Worm (Caenorhabditis elegans) whole organism, L4 larva: ENCODE data around the gene trap-2.

ENCODE experiments used
- F26F4.8 ChIP-seq: fragments of 200-800 bp; sonication (Bioruptor generic); conservative IDR thresholded peaks from 2 replicates; pipeline ENCODE4 v1.3.6; 2022; ENCODE audit warnings: missing genetic modification characterization, missing compliant biosample characterization
- F37D6.2 ChIP-seq: sonication (generic microtip); optimal IDR thresholded peaks from 2 replicates; lab custom pipeline; 2016; ENCODE audit warnings: mild to moderate bottlenecking, missing genetic modification characterization, missing compliant biosample characterization
- F49E8.2 ChIP-seq: sonication (generic microtip); optimal IDR thresholded peaks from 2 replicates; lab custom pipeline; 2016; ENCODE audit warnings: missing compliant biosample characterization, mild to moderate bottlenecking, missing genetic modification characterization, borderline replicate concordance
- R02D3.7 ChIP-seq: fragments of 150-350 bp; sonication (generic microtip); optimal IDR thresholded peaks from 3 replicates; lab custom pipeline; 2014; ENCODE audit warnings: missing biosample characterization, missing genetic modification characterization
- T20F7.1 ChIP-seq: fragments of 200-800 bp; sonication (Bioruptor generic); optimal IDR thresholded peaks from 2 replicates; lab custom pipeline; 2018; ENCODE audit warnings: mild to moderate bottlenecking, missing genetic modification characterization, missing compliant biosample characterization
- Y105C5A.15 ChIP-seq: fragments of 200-800 bp; sonication (Bioruptor generic); IDR thresholded peaks from 2 replicates; pipeline ENCODE4 v1.3.6; 2022; ENCODE audit warnings: missing genetic modification characterization, missing compliant biosample characterization
- Y5F2A.4 ChIP-seq: fragments of 200-800 bp; sonication (Bioruptor generic); optimal IDR thresholded peaks from 2 replicates; lab custom pipeline; 2018; ENCODE audit warnings: mild to moderate bottlenecking, missing genetic modification characterization, missing compliant biosample characterization
- Y75B8A.6 ChIP-seq: fragments of 200-800 bp; sonication (Bioruptor generic); IDR thresholded peaks from 2 replicates; pipeline ENCODE4 v1.3.6; 2022; ENCODE audit warnings: missing genetic modification reagents, missing genetic modification characterization, missing compliant biosample characterization
- ZK337.2 ChIP-seq: fragments of 200-800 bp; sonication (Bioruptor generic); IDR thresholded peaks from 2 replicates; pipeline ENCODE4 v1.3.6; 2022; ENCODE audit warnings: missing genetic modification reagents, missing genetic modification characterization, missing compliant biosample characterization
- aha-1 ChIP-seq: fragments of 150-350 bp; peaks from one replicate; lab custom pipeline; 2014; ENCODE audit warnings: missing biosample characterization, missing genetic modification characterization
- ama-1 ChIP-seq: fragments of 150-350 bp; optimal IDR thresholded peaks from 2 replicates; lab custom pipeline; 2014; ENCODE audit warnings: inconsistent platforms, mixed read lengths
- ceh-32 ChIP-seq: sonication (generic microtip); optimal IDR thresholded peaks from 2 replicates; lab custom pipeline; 2016; ENCODE audit warnings: mild to moderate bottlenecking, missing genetic modification characterization, missing compliant biosample characterization; ENCODE audit not compliant: poor library complexity
- dmd-8 ChIP-seq: fragments of 200-800 bp; sonication (Bioruptor generic); IDR thresholded peaks from 2 replicates; pipeline ENCODE4 v1.3.6; 2022; ENCODE audit warnings: missing genetic modification characterization, missing compliant biosample characterization
- dmd-9 ChIP-seq: fragments of 200-800 bp; sonication (Bioruptor generic); IDR thresholded peaks from 2 replicates; pipeline ENCODE4 v1.3.6; 2022; ENCODE audit warnings: missing genetic modification reagents, missing genetic modification characterization, missing compliant biosample characterization
- duxl-1 ChIP-seq: sonication (generic microtip); optimal IDR thresholded peaks from 2 replicates; lab custom pipeline; 2016; ENCODE audit warnings: mild to moderate bottlenecking, missing genetic modification characterization, moderate library complexity, missing compliant biosample characterization; ENCODE audit not compliant: poor library complexity
- egl-27 ChIP-seq: sonication (generic microtip); optimal IDR thresholded peaks from 3 replicates; lab custom pipeline; 2017; ENCODE audit warnings: missing biosample characterization, missing genetic modification reagents, missing genetic modification characterization
- egl-43 ChIP-seq: fragments of 200-800 bp; sonication (Bioruptor generic); IDR thresholded peaks from 2 replicates; pipeline ENCODE4 v1.3.6; 2022; ENCODE audit warnings: missing genetic modification reagents, missing genetic modification characterization, missing compliant biosample characterization
- lin-1 ChIP-seq: fragments of 200-800 bp; sonication (Bioruptor generic); IDR thresholded peaks from 2 replicates; pipeline ENCODE4 v1.3.6; 2022; ENCODE audit warnings: missing genetic modification reagents, missing genetic modification characterization, missing compliant biosample characterization
- lin-13 ChIP-seq: fragments of 150-350 bp; optimal IDR thresholded peaks from 2 replicates; lab custom pipeline; 2014; ENCODE audit warnings: missing biosample characterization, missing genetic modification reagents, missing genetic modification characterization
- lin-38 ChIP-seq: fragments of 200-800 bp; sonication (Bioruptor generic); IDR thresholded peaks from 2 replicates; pipeline ENCODE4 v1.3.6; 2022; ENCODE audit warnings: missing genetic modification reagents, missing genetic modification characterization, missing compliant biosample characterization
- lin-39 ChIP-seq: fragments of 150-350 bp; optimal IDR thresholded peaks from 2 replicates; lab custom pipeline; 2014; ENCODE audit warnings: missing biosample characterization, missing genetic modification reagents, missing genetic modification characterization
- mdl-1 ChIP-seq, 2 experiments: fragments of 150-350 bp in 1 of 2; sonication (generic microtip) in 1 of 2; optimal IDR thresholded peaks; 2 replicates each; lab custom pipeline; 2014 to 2017; ENCODE audit warnings: missing biosample characterization in 2 of 2, missing genetic modification characterization in 2 of 2
- mdt-29 ChIP-seq: fragments of 200-800 bp; sonication (Bioruptor generic); IDR thresholded peaks from 2 replicates; pipeline ENCODE4 v1.3.6; 2022; ENCODE audit warnings: missing genetic modification reagents, missing genetic modification characterization, missing compliant biosample characterization
- mes-2 ChIP-seq: sonication (generic microtip); optimal IDR thresholded peaks from 2 replicates; lab custom pipeline; 2016; ENCODE audit warnings: missing genotype, mild to moderate bottlenecking, missing genetic modification characterization, missing compliant biosample characterization; ENCODE audit not compliant: poor library complexity, severe bottlenecking
- mxl-3 ChIP-seq: fragments of 200-800 bp; sonication (Bioruptor generic); optimal IDR thresholded peaks from 2 replicates; lab custom pipeline; 2018; ENCODE audit warnings: mild to moderate bottlenecking, missing genetic modification characterization, missing compliant biosample characterization
- nhr-10 ChIP-seq: fragments of 150-350 bp; optimal IDR thresholded peaks from 2 replicates; lab custom pipeline; 2014; ENCODE audit warnings: missing biosample characterization, missing genetic modification characterization
- nhr-102 ChIP-seq: sonication (generic microtip); optimal IDR thresholded peaks from 2 replicates; lab custom pipeline; 2016; ENCODE audit warnings: mild to moderate bottlenecking, missing genetic modification characterization, moderate library complexity, missing compliant biosample characterization
- nhr-111 ChIP-seq: fragments of 200-800 bp; sonication (Bioruptor generic); optimal IDR thresholded peaks from 2 replicates; lab custom pipeline; 2018; ENCODE audit warnings: mild to moderate bottlenecking, missing genetic modification characterization, missing compliant biosample characterization
- nhr-237 ChIP-seq: sonication (generic microtip); optimal IDR thresholded peaks from 2 replicates; lab custom pipeline; 2017; ENCODE audit warnings: missing biosample characterization, missing genetic modification characterization
- nhr-41 ChIP-seq: fragments of 200-800 bp; sonication (Bioruptor generic); IDR thresholded peaks from 2 replicates; pipeline ENCODE4 v1.3.6; 2022; ENCODE audit warnings: missing genetic modification reagents, missing genetic modification characterization, missing compliant biosample characterization
- nhr-48 ChIP-seq: sonication (generic microtip); optimal IDR thresholded peaks from 2 replicates; lab custom pipeline; 2016; ENCODE audit warnings: mild to moderate bottlenecking, missing genetic modification characterization, missing compliant biosample characterization
- rbr-2 ChIP-seq: sonication (generic microtip); optimal IDR thresholded peaks from 2 replicates; lab custom pipeline; 2016; ENCODE audit warnings: missing genotype, missing genetic modification characterization, missing compliant biosample characterization
- sdz-12 ChIP-seq: fragments of 200-800 bp; sonication (Bioruptor generic); optimal IDR thresholded peaks from 2 replicates; lab custom pipeline; 2018; ENCODE audit warnings: mild to moderate bottlenecking, missing genetic modification characterization, missing compliant biosample characterization
- set-16 ChIP-seq: fragments of 200-800 bp; sonication (Bioruptor generic); IDR thresholded peaks from 2 replicates; pipeline ENCODE4 v1.3.6; 2022; ENCODE audit warnings: missing genetic modification reagents, missing genetic modification characterization, missing compliant biosample characterization
- snpc-4 ChIP-seq: fragments of 150-350 bp; optimal IDR thresholded peaks from 2 replicates; lab custom pipeline; 2014; ENCODE audit warnings: missing biosample characterization, missing genetic modification characterization
- spr-3 ChIP-seq: fragments of 200-800 bp; sonication (Bioruptor generic); optimal IDR thresholded peaks from 2 replicates; lab custom pipeline; 2018; ENCODE audit warnings: mild to moderate bottlenecking, missing genetic modification characterization, missing compliant biosample characterization
- unc-62 ChIP-seq, 3 experiments: fragments of 150-350 bp in 1 of 3; sonication (generic microtip); optimal IDR thresholded peaks in 2 of 3; peaks in 1 of 3; 1 replicate in 1 of 3; 2 replicates in 2 of 3; lab custom pipeline; 2014 to 2017; ENCODE audit warnings: missing biosample characterization in 3 of 3, missing genetic modification characterization in 3 of 3, missing genetic modification reagents in 3 of 3, missing genotype in 1 of 3
- vab-7 ChIP-seq: fragments of 200-800 bp; sonication (Bioruptor generic); IDR thresholded peaks from 2 replicates; pipeline ENCODE4 v1.3.6; 2022; ENCODE audit warnings: missing genetic modification reagents, missing genetic modification characterization, missing compliant biosample characterization
- zfp-2 ChIP-seq: sonication (generic microtip); optimal IDR thresholded peaks from 2 replicates; lab custom pipeline; 2016; ENCODE audit warnings: mild to moderate bottlenecking, missing genetic modification characterization, missing compliant biosample characterization
- ztf-7 ChIP-seq: fragments of 150-350 bp; optimal IDR thresholded peaks from 2 replicates; lab custom pipeline; 2014; ENCODE audit warnings: missing biosample characterization, missing genetic modification characterization

The trap-2 gene

DNA sequence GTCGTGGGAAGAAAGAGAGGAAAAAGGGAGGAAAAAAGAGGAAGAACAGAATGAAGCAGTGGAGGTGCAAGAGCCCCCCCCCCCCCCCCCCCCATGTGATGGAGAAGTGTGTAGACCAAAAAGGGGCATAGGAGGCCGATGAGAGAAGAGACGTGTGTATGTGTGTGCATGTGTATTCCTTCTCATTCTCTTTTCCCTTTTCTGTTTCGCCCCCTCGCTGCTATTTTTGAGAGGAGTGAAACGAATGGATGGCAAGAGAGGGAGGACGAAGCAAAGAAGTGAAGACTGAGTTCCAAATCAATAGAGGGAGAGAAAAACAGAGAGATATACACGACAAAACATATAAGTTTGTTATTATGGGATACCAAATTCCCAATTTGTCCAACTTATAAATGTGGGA lies 7.3 kb downstream of the trap-2 start (continued):
- TF ChIP-seq zfp-2 (tag; lab: Kevin White, UChicago): no peak
- TF ChIP-seq lin-13 (GFP tag; lab: Kevin White, UChicago): no peak
- TF ChIP-seq mxl-3 (GFP tag; lab: Kevin White, UChicago): peak; percentile 19
- TF ChIP-seq F26F4.8: no peak
- peak in 1 of 2 experiments; percentile 44 for TF ChIP-seq mdl-1 (tag; optimal IDR thresholded peaks at IDR 0.05; lab: Kevin White, UChicago)
- no peak for TF ChIP-seq nhr-41 (GFP tag; lab: Robert Waterston, UW)
- no peak for TF ChIP-seq Y5F2A.4
- no peak for TF ChIP-seq nhr-10 (tag; lab: Kevin White, UChicago)
- no peak for TF ChIP-seq nhr-237 (tag; lab: Kevin White, UChicago)
- TF ChIP-seq ztf-7 (tag; lab: Kevin White, UChicago): no peak
- TF ChIP-seq spr-3: no peak
- TF ChIP-seq sdz-12 (GFP tag; lab: Kevin White, UChicago): no peak
- no peak for TF ChIP-seq R02D3.7 (tag; lab: Kevin White, UChicago)
- TF ChIP-seq ama-1 (lab: Kevin White, UChicago): no peak
- TF ChIP-seq egl-43 (GFP tag; lab: Robert Waterston, UW): no peak
- TF ChIP-seq lin-39 (tag; lab: Kevin White, UChicago): no peak
- no peak for TF ChIP-seq ZK337.2
- peak; percentile 10 for TF ChIP-seq rbr-2 (tag; lab: Kevin White, UChicago)
- no peak for TF ChIP-seq dmd-8 (GFP tag; lab: Robert Waterston, UW)
- no peak for TF ChIP-seq lin-38
- peak; percentile 25 for TF ChIP-seq mes-2 (tag; lab: Kevin White, UChicago)
- no peak for TF ChIP-seq F49E8.2 (tag; lab: Kevin White, UChicago)
- no peak for TF ChIP-seq Y75B8A.6 (GFP tag; lab: Robert Waterston, UW)
- no peak for TF ChIP-seq nhr-48 (tag; lab: Kevin White, UChicago)
- no peak for TF ChIP-seq egl-27 (tag; lab: Kevin White, UChicago)
- no peak for TF ChIP-seq lin-1 (GFP tag; lab: Robert Waterston, UW)
- TF ChIP-seq vab-7 (GFP tag; lab: Robert Waterston, UW): no peak
- peak; percentile 54 for TF ChIP-seq set-16
- no peak for TF ChIP-seq snpc-4 (tag; lab: Kevin White, UChicago)
- no peak for TF ChIP-seq F37D6.2 (tag; lab: Kevin White, UChicago)
- TF ChIP-seq nhr-102 (tag; lab: Kevin White, UChicago): no peak
- no peak for TF ChIP-seq T20F7.1 (GFP tag; lab: Kevin White, UChicago)
- no peak for TF ChIP-seq nhr-111 (GFP tag; lab: Kevin White, UChicago)
- TF ChIP-seq dmd-9 (GFP tag; lab: Robert Waterston, UW): no peak
- no peak for TF ChIP-seq Y105C5A.15 (GFP tag; lab: Robert Waterston, UW)

DNA sequence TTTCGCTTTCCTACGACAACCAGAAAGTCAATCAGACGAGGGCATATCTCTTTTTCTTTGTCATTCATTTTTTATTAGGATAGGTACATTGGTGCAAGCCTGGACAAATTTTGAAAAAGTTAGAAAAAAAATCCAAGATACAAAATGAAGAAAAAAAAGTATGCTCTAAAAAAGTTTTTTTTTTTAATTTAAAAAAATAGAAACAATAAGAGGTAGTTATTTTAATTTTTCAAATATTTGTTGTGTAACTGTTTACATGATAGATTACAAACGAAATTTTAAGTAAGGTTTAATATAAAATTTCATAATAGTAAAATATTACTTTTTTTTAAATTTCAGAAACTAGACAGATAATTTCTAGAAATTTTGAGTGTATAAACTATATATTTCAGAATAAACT lies 8.2 kb downstream of the trap-2 start, which contains the start of gene aex-3:
Gene aex-3, minus strand, starts transcription at position 101 of the 400 bp plus-strand sequence.
- TF ChIP-seq ceh-32 (tag; lab: Kevin White, UChicago) (no peak), zfp-2 (tag; lab: Kevin White, UChicago) (no peak)

ce11 chrX:748319-748718 lies 19.6 kb downstream of the trap-2 start:
- TF ChIP-seq duxl-1 (no peak), mdt-29 (GFP tag; lab: Robert Waterston, UW) (no peak), unc-62 (GFP tag; optimal IDR thresholded peaks at IDR 0.05 in 1 of 2; lab: Kevin White, UChicago) (peak in 1 of 2 experiments; percentile 57), unc-62 (tag; optimal IDR thresholded peaks at IDR 0.05; lab: Kevin White, UChicago) (no peak), aha-1 (tag; lab: Kevin White, UChicago) (peak; percentile 88)
